Fruit fly (Drosophila melanogaster) whole organism, embryonic: ENCODE measurements around the gene CG3091.

Experiments used
- Bgb ChIP-seq: fragments of 200-800 bp; sonication (Bioruptor generic); IDR thresholded peaks from 2 replicates; pipeline ENCODE4 v1.3.6; 2022; ENCODE audit warnings: missing biosample characterization, missing genetic modification characterization; ENCODE audit not compliant: partially characterized antibody
- CG10565 ChIP-seq: fragments of 200-800 bp; sonication (Bioruptor generic); optimal IDR thresholded peaks from 3 replicates; lab custom pipeline; 2016; ENCODE audit warnings: missing biosample characterization, mild to moderate bottlenecking, missing genetic modification characterization
- CG11093 ChIP-seq: fragments of 200-800 bp; sonication (Bioruptor generic); IDR thresholded peaks from 3 replicates; pipeline ENCODE4 v1.3.6; 2022; ENCODE audit warnings: missing biosample characterization, missing genetic modification characterization
- CG12219 ChIP-seq: fragments of 200-800 bp; sonication (Bioruptor generic); optimal IDR thresholded peaks from 3 replicates; lab custom pipeline; 2018; ENCODE audit warnings: missing biosample characterization, mild to moderate bottlenecking, missing genetic modification characterization
- CG15269 ChIP-seq: fragments of 200-800 bp; sonication (Bioruptor generic); optimal IDR thresholded peaks from 2 replicates; lab custom pipeline; 2018; ENCODE audit warnings: missing biosample characterization, mild to moderate bottlenecking, missing genetic modification characterization, moderate library complexity
- CG16779 ChIP-seq: fragments of 200-800 bp; sonication (Bioruptor generic); IDR thresholded peaks from 2 replicates; pipeline ENCODE4 v1.3.6; 2022; ENCODE audit warnings: missing biosample characterization, missing genetic modification characterization
- CG3065 ChIP-seq: fragments of 200-800 bp; sonication (Bioruptor generic); optimal IDR thresholded peaks from 2 replicates; lab custom pipeline; 2016; ENCODE audit warnings: missing biosample characterization, missing genetic modification characterization
- CG31224 ChIP-seq: fragments of 200-800 bp; sonication (Bioruptor generic); IDR thresholded peaks from 2 replicates; pipeline ENCODE4 v1.3.6; 2022; ENCODE audit warnings: missing biosample characterization, missing genetic modification characterization
- CG31388 ChIP-seq: fragments of 200-800 bp; sonication (Bioruptor generic); optimal IDR thresholded peaks from 2 replicates; lab custom pipeline; 2016; ENCODE audit warnings: missing biosample characterization, missing genetic modification characterization
- CG4854 ChIP-seq: fragments of 200-800 bp; sonication (Bioruptor generic); optimal IDR thresholded peaks from 2 replicates; lab custom pipeline; 2016; ENCODE audit warnings: missing biosample characterization, missing genetic modification characterization, inconsistent platforms
- CG7372 ChIP-seq: fragments of 200-800 bp; sonication (Bioruptor generic); IDR thresholded peaks from 2 replicates; pipeline ENCODE4 v1.3.6; 2022; ENCODE audit warnings: missing biosample characterization, missing genetic modification characterization
- CG7786 ChIP-seq: fragments of 200-800 bp; sonication (Bioruptor generic); optimal IDR thresholded peaks from 2 replicates; lab custom pipeline; 2016; ENCODE audit warnings: missing biosample characterization, missing genetic modification characterization
- CHES-1-like ChIP-seq: fragments of 200-800 bp; sonication (Bioruptor generic); optimal IDR thresholded peaks from 2 replicates; lab custom pipeline; 2016; ENCODE audit warnings: missing biosample characterization, missing genetic modification characterization
- Ets97D ChIP-seq: fragments of 200-800 bp; sonication (Bioruptor generic); optimal IDR thresholded peaks from 3 replicates; lab custom pipeline; 2016; ENCODE audit warnings: missing biosample characterization, missing genetic modification characterization
- HLH3B ChIP-seq: fragments of 200-800 bp; sonication (Bioruptor generic); IDR thresholded peaks from 2 replicates; pipeline ENCODE4 v1.3.6; 2022; ENCODE audit warnings: missing biosample characterization, missing genetic modification characterization
- HLHmδ ChIP-seq: fragments of 200-800 bp; sonication (Bioruptor generic); optimal IDR thresholded peaks from 2 replicates; lab custom pipeline; 2018; ENCODE audit warnings: missing biosample characterization, mild to moderate bottlenecking, missing genetic modification characterization, moderate library complexity
- Hr51 ChIP-seq, 2 experiments: fragments of 200-800 bp; sonication (Bioruptor generic); optimal IDR thresholded peaks; 2 replicates in 1 of 2; 3 replicates in 1 of 2; lab custom pipeline; 2016 to 2018; ENCODE audit warnings: missing biosample characterization in 2 of 2, missing genetic modification characterization in 2 of 2, mild to moderate bottlenecking in 1 of 2, moderate library complexity in 1 of 2
- Jarid2 ChIP-seq: fragments of 200-800 bp; sonication (Bioruptor generic); optimal IDR thresholded peaks from 3 replicates; lab custom pipeline; 2017; ENCODE audit warnings: mild to moderate bottlenecking, missing biosample characterization, missing genetic modification reagents, missing genetic modification characterization
- MESR4 ChIP-seq: fragments of 200-800 bp; sonication (Bioruptor generic); optimal IDR thresholded peaks from 2 replicates; lab custom pipeline; 2018; ENCODE audit warnings: missing biosample characterization, mild to moderate bottlenecking, missing genetic modification characterization, moderate library complexity
- Med ChIP-seq: fragments of 200-800 bp; sonication (Bioruptor generic); peaks from one replicate; lab custom pipeline; 2016; ENCODE audit warnings: missing biosample characterization, missing genetic modification characterization, mild to moderate bottlenecking, inconsistent platforms, moderate library complexity
- NC2α ChIP-seq: fragments of 200-800 bp; sonication (Bioruptor generic); optimal IDR thresholded peaks from 2 replicates; lab custom pipeline; 2016; ENCODE audit warnings: missing biosample characterization, missing genetic modification characterization
- Optix ChIP-seq: fragments of 200-800 bp; sonication (Bioruptor generic); IDR thresholded peaks from 3 replicates; pipeline ENCODE4 v1.3.6; 2022; ENCODE audit warnings: missing biosample characterization, missing genetic modification characterization
- Side ChIP-seq: fragments of 200-800 bp; sonication (Bioruptor generic); optimal IDR thresholded peaks from 2 replicates; lab custom pipeline; 2016; ENCODE audit warnings: missing biosample characterization, missing genetic modification characterization
- Tbp ChIP-seq: fragments of >200 bp; optimal IDR thresholded peaks from 2 replicates; lab custom pipeline; 2018; ENCODE audit warnings: missing biosample characterization, missing genetic modification characterization
- Usf ChIP-seq: fragments of 200-800 bp; sonication (Bioruptor generic); optimal IDR thresholded peaks from 2 replicates; lab custom pipeline; 2017; ENCODE audit warnings: missing genotype, missing biosample characterization, missing genetic modification characterization
- bowl ChIP-seq: fragments of 200-800 bp; sonication (Bioruptor generic); IDR thresholded peaks from 2 replicates; pipeline ENCODE4 v1.3.6; 2022; ENCODE audit warnings: missing biosample characterization, missing genetic modification characterization
- cas ChIP-seq: fragments of 200-800 bp; sonication (Bioruptor generic); IDR thresholded peaks from 2 replicates; pipeline ENCODE4 v1.3.6; 2022; ENCODE audit warnings: missing biosample characterization, missing genetic modification characterization
- cwo ChIP-seq: fragments of 200-800 bp; sonication (Bioruptor generic); optimal IDR thresholded peaks from 3 replicates; lab custom pipeline; 2017; ENCODE audit warnings: missing biosample characterization, missing genetic modification characterization, mild to moderate bottlenecking, moderate library complexity, missing genetic modification reagents
- en ChIP-seq: fragments of 200-800 bp; sonication (Bioruptor generic); optimal IDR thresholded peaks from 2 replicates; lab custom pipeline; 2016; ENCODE audit warnings: missing biosample characterization, missing genetic modification characterization
- exex ChIP-seq: fragments of 200-800 bp; sonication (Bioruptor generic); optimal IDR thresholded peaks from 4 replicates; lab custom pipeline; 2018; ENCODE audit warnings: missing biosample characterization, mild to moderate bottlenecking, missing genetic modification characterization, moderate library complexity
- eyg ChIP-seq: fragments of 200-800 bp; sonication (Bioruptor generic); optimal IDR thresholded peaks from 3 replicates; lab custom pipeline; 2016; ENCODE audit warnings: missing biosample characterization, missing genetic modification characterization
- gce ChIP-seq: fragments of 200-800 bp; sonication (Bioruptor generic); IDR thresholded peaks from 3 replicates; pipeline ENCODE4 v1.3.6; 2022; ENCODE audit warnings: missing biosample characterization, missing genetic modification characterization
- gem ChIP-seq: fragments of 200-800 bp; sonication (Bioruptor generic); optimal IDR thresholded peaks from 2 replicates; lab custom pipeline; 2019; ENCODE audit warnings: missing biosample characterization, mild to moderate bottlenecking, missing genetic modification characterization, moderate library complexity
- gfzf ChIP-seq: fragments of 200-800 bp; sonication (Bioruptor generic); optimal IDR thresholded peaks from 2 replicates; lab custom pipeline; 2016; ENCODE audit warnings: missing biosample characterization, mild to moderate bottlenecking, missing genetic modification characterization, moderate library complexity
- gsb ChIP-seq: fragments of 200-800 bp; sonication (Bioruptor generic); IDR thresholded peaks from 2 replicates; pipeline ENCODE4 v1.3.6; 2022; ENCODE audit warnings: missing biosample characterization, missing genetic modification characterization
- her ChIP-seq: fragments of 200-800 bp; sonication (Bioruptor generic); optimal IDR thresholded peaks from 2 replicates; lab custom pipeline; 2016; ENCODE audit warnings: missing biosample characterization, missing genetic modification characterization
- ken ChIP-seq: fragments of 200-800 bp; sonication (Bioruptor generic); IDR thresholded peaks from 3 replicates; pipeline ENCODE4 v1.3.6; 2022; ENCODE audit warnings: missing biosample characterization, missing genetic modification characterization
- lola ChIP-seq, 3 experiments: fragments of >200 bp in 2 of 3; fragments of 200-800 bp in 1 of 3; sonication (Bioruptor generic) in 1 of 3; optimal IDR thresholded peaks; 2 replicates each; lab custom pipeline; 2017 to 2019; ENCODE audit warnings: missing biosample characterization in 3 of 3, missing genetic modification characterization in 3 of 3, mild to moderate bottlenecking in 1 of 3, moderate library complexity in 1 of 3
- otp ChIP-seq: fragments of 200-800 bp; sonication (Bioruptor generic); IDR thresholded peaks from 3 replicates; pipeline ENCODE4, ENCODE4 v1.3.6; 2022; ENCODE audit warnings: missing biosample characterization, missing genetic modification characterization
- phol ChIP-seq: fragments of 200-800 bp; sonication (Bioruptor generic); optimal IDR thresholded peaks from 3 replicates; lab custom pipeline; 2018; ENCODE audit warnings: missing biosample characterization, mild to moderate bottlenecking, missing genetic modification characterization, moderate library complexity
- pita ChIP-seq: fragments of 200-800 bp; sonication (Bioruptor generic); optimal IDR thresholded peaks from 2 replicates; lab custom pipeline; 2017; ENCODE audit warnings: missing biosample characterization, mild to moderate bottlenecking, missing genetic modification characterization
- repo ChIP-seq: fragments of 200-800 bp; sonication (Bioruptor generic); optimal IDR thresholded peaks from 2 replicates; lab custom pipeline; 2016; ENCODE audit warnings: missing biosample characterization, missing genetic modification characterization
- ssp ChIP-seq: fragments of 200-800 bp; sonication (Bioruptor generic); IDR thresholded peaks from 2 replicates; pipeline ENCODE4 v1.3.6; 2022; ENCODE audit warnings: missing biosample characterization, missing genetic modification characterization
- sug ChIP-seq: fragments of 200-800 bp; optimal IDR thresholded peaks from 2 replicates; lab custom pipeline; 2019; ENCODE audit warnings: missing biosample characterization, mild to moderate bottlenecking, missing genetic modification characterization, moderate library complexity
- tll ChIP-seq, 2 experiments: fragments of 200-800 bp in 1 of 2; fragments of >200 bp in 1 of 2; sonication (Bioruptor generic) in 1 of 2; optimal IDR thresholded peaks; 2 replicates each; lab custom pipeline; 2017 to 2019; ENCODE audit warnings: missing biosample characterization in 2 of 2, missing genetic modification characterization in 2 of 2, mild to moderate bottlenecking in 1 of 2, moderate library complexity in 1 of 2
- trem ChIP-seq: fragments of 200-800 bp; optimal IDR thresholded peaks from 3 replicates; lab custom pipeline; 2019; ENCODE audit warnings: missing biosample characterization, mild to moderate bottlenecking, missing genetic modification characterization, moderate library complexity
- unpg ChIP-seq: fragments of 200-800 bp; sonication (Bioruptor generic); optimal IDR thresholded peaks from 3 replicates; lab custom pipeline; 2018; ENCODE audit warnings: missing biosample characterization, mild to moderate bottlenecking, missing genetic modification characterization, moderate library complexity
- z ChIP-seq: fragments of 200-800 bp; sonication (Bioruptor generic); IDR thresholded peaks from 3 replicates; pipeline ENCODE4 v1.3.6; 2022; ENCODE audit warnings: missing biosample characterization, missing genetic modification characterization

CG3091 gene

DNA sequence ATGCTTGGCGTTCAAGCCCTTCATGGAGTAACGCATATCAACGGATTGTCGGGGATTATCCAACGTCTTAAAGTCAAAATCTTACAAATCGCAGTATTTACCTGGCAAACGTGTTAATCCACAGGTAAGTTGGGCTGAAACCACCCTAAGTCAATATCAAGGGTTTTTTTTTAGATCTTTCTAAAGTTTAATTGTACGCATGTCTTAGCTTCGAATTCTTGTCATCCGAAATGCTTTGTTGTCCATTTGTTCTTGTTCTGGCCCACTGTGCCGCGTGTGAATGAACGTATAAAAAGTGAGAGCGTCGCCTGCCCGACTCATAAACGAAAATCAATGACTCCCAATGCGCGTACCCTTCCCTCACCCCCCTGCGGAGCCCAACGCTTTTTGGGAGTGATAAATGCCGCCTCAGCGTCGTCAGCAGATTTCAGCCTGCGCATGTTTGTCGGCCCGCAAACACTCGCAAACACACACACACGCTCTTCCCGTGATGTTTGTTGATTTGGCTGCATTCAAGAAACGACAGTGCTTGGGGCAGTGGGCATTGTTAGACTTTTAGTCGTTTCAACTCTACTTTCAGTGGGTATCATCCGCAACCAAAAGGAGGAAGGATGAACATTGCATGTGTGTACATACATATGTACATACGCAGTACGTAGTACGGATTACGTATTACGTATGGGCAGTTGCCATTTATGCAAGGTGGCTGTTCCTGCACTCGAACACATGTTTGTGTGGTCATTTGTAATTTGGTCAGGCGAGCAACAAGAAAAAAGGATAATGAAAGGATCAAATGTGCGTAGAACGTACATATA, 42.4 kb upstream of the CG3091 start (continued):
- TF ChIP-seq z (GFP tag; lab: Robert Waterston, UW), result peak; percentile 68; the same call in 1 of the 3 replicates
- peak; percentile 79 for TF ChIP-seq CG7372 (GFP tag; lab: Robert Waterston, UW)
- TF ChIP-seq pita (GFP tag; lab: Kevin White, UChicago), result no peak
- TF ChIP-seq CG31224 (GFP tag; lab: Robert Waterston, UW), result peak; percentile 57
- TF ChIP-seq NC2α (GFP tag; lab: Kevin White, UChicago), result peak; percentile 89
- peak; percentile 72; the same call in 1 of the 2 replicates for TF ChIP-seq HLH3B
- peak; percentile 71 to 75 for TF ChIP-seq tll (GFP tag; optimal IDR thresholded peaks at IDR 0.05; lab: Kevin White, UChicago)
- TF ChIP-seq eyg (GFP tag; lab: Kevin White, UChicago), result peak; percentile 89
- peak; percentile 80 for TF ChIP-seq CG3065 (GFP tag; lab: Kevin White, UChicago)
- peak; percentile 52; the same call in 1 of the 2 replicates for TF ChIP-seq cas (GFP tag; lab: Robert Waterston, UW)
- no peak for TF ChIP-seq HLHmδ (GFP tag; lab: Kevin White, UChicago)
- TF ChIP-seq gce (GFP tag; lab: Robert Waterston, UW), result peak; percentile 46; the same call in 1 of the 3 replicates
- peak; percentile 90 for TF ChIP-seq cwo (GFP tag; lab: Kevin White, UChicago)
- peak; percentile 96 for TF ChIP-seq phol
- TF ChIP-seq lola (GFP tag; optimal IDR thresholded peaks at IDR 0.05; lab: Kevin White, UChicago), result peak in 1 of 3 experiments; percentile 97
- no peak for TF ChIP-seq MESR4 (GFP tag; lab: Kevin White, UChicago)
- peak; percentile 96 for TF ChIP-seq CG7786
- peak; percentile 86 for TF ChIP-seq CG4854 (GFP tag; lab: Kevin White, UChicago)
- TF ChIP-seq Tbp (GFP tag; lab: Kevin White, UChicago), result no peak
- TF ChIP-seq Optix (GFP tag; lab: Robert Waterston, UW), result peak; percentile 74
- TF ChIP-seq unpg, result peak; percentile 87
- peak; percentile 95 for TF ChIP-seq CG12219
- peak; percentile 98 for TF ChIP-seq Med (GFP tag; lab: Kevin White, UChicago)
- TF ChIP-seq gsb (GFP tag; lab: Robert Waterston, UW), result 0 out of 2 replicates have a peak, but pooled peaks have one; percentile 53
- peak; percentile 49 for TF ChIP-seq Ets97D (GFP tag; lab: Kevin White, UChicago)
- TF ChIP-seq otp, result no peak
- peak; percentile 96 for TF ChIP-seq gem (tag; lab: Kevin White, UChicago)
- peak; percentile 88 to 95 for TF ChIP-seq Hr51 (GFP tag; optimal IDR thresholded peaks at IDR 0.05; lab: Kevin White, UChicago)
- TF ChIP-seq Jarid2 (GFP tag; lab: Kevin White, UChicago), result peak; percentile 78
- peak; percentile 95 for TF ChIP-seq CHES-1-like (GFP tag; lab: Kevin White, UChicago)
- peak; percentile 73; the same call in 2 of the 3 replicates for TF ChIP-seq ken (GFP tag; lab: Robert Waterston, UW)
- no peak; the same call in 1 of the 2 replicates for TF ChIP-seq Bgb (GFP tag; lab: Robert Waterston, UW)
- peak; percentile 94 for TF ChIP-seq Usf (GFP tag; lab: Kevin White, UChicago)
- peak; percentile 90 for TF ChIP-seq repo (GFP tag; lab: Kevin White, UChicago)
- TF ChIP-seq ssp, result peak; percentile 64
- TF ChIP-seq her, result peak; percentile 93
- no peak for TF ChIP-seq gfzf (GFP tag; lab: Kevin White, UChicago)
- peak; percentile 64 for TF ChIP-seq exex (tag; lab: Kevin White, UChicago)
- peak; percentile 76 for TF ChIP-seq CG31388 (GFP tag; lab: Kevin White, UChicago)
- peak; percentile 86 for TF ChIP-seq sug
- TF ChIP-seq CG16779 (GFP tag; lab: Robert Waterston, UW), result no peak
- peak; percentile 97 for TF ChIP-seq Side (GFP tag; lab: Kevin White, UChicago)
- no peak; the same call in 1 of the 2 replicates for TF ChIP-seq bowl
- peak; percentile 77; the same call in 2 of the 3 replicates for TF ChIP-seq CG11093
- TF ChIP-seq trem (tag; lab: Kevin White, UChicago), result peak; percentile 79
- peak; percentile 69 for TF ChIP-seq CG10565 (GFP tag; lab: Kevin White, UChicago)
- peak; percentile 92 for TF ChIP-seq en (GFP tag; lab: Kevin White, UChicago)
- peak; percentile 94 for TF ChIP-seq CG15269
